Fruit fly (Drosophila melanogaster) S2 (cell line): Measurements from ENCODE around the gene Pino.

Experiments
- CG8478 ChIP-seq: fragments of >200 bp; optimal IDR thresholded peaks from 2 replicates; lab custom pipeline; 2018
- CTCF ChIP-seq, 2 experiments: fragments of >200 bp; optimal IDR thresholded peaks; 2 replicates each; lab custom pipeline; 2018

DNA sequence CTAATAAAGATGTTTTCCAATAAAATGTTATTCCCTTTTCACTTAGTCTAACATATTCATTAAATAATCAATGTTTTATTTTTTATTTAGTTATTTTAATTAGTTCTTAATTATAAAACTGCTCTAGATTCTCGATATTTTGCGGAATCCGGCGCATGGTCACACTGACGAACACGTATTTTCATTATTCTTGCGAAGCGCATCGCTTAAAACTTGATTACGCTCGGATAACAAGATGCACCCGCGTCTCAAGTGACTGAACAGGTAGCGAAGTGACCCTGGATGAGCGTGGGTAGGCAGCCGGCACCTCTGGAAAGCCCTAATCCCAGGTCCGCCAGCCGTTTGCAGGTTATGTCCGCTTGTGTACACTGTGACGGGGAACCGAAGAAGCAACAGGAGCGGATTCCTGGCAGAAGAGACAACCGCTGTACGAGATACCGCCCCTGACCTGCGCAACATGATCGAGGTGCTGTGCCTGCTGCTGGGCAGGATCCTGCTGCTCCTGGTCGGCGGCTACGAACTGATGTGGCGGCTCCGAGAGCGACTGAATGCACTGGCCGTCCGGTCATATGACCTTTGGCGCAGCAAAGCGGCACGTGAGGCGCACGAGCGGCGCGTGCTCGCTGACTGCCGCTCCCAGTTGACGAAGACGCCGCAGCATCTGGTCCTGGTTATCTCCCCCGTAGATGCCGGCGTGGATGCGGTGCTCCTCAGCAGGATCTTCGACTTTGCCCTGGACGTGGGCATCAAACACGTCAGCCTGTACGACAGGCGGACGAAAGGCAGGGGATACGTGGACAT, 30.0 kb upstream of the Pino start, which contains the start of gene Tango14:
- TF ChIP-seq CTCF (optimal IDR thresholded peaks at IDR 0.05; lab: Kevin White, UChicago) (no peak), CG8478 (lab: Kevin White, UChicago) (no peak)
